Fruit fly (Drosophila melanogaster): ENCODE data around the gene PGRP-LF.
A peak's percentile ranks its signal among the peaks of the same experiment; 100 is the strongest.

Gene PGRP-LF

DNA sequence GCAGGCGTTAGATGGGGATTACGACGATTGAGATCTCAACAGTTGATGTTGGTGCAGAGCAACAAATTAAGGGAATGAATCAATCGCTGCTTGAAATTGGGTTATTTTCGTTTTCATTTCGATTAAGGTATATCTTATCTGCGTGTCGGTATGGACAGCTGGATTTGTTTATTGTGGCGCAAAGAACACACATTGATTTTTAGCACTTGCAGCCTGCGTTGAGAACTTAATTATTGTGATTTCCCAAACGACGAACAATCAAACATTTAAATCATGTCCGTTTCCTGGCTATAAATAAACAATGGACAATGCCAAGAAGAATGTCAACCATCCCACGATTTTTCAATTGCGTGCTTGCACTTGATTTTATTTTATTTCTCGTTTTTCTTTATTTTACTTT, 48.6 kb downstream of the PGRP-LF start:
- TF ChIP-seq HLH106 (tag; optimal IDR thresholded peaks at IDR 0.05) (no peak), woc (GFP tag; optimal IDR thresholded peaks at IDR 0.05) (peak; percentile 18), Rel (GFP tag; optimal IDR thresholded peaks at IDR 0.05) (no peak), Rel (tag; optimal IDR thresholded peaks at IDR 0.05) (peak; percentile 62), CrebA (GFP tag; optimal IDR thresholded peaks at IDR 0.05; ENCODE audit: borderline replicate concordance) (no peak), tai (GFP tag; optimal IDR thresholded peaks at IDR 0.05) (peak; percentile 12)

DNA sequence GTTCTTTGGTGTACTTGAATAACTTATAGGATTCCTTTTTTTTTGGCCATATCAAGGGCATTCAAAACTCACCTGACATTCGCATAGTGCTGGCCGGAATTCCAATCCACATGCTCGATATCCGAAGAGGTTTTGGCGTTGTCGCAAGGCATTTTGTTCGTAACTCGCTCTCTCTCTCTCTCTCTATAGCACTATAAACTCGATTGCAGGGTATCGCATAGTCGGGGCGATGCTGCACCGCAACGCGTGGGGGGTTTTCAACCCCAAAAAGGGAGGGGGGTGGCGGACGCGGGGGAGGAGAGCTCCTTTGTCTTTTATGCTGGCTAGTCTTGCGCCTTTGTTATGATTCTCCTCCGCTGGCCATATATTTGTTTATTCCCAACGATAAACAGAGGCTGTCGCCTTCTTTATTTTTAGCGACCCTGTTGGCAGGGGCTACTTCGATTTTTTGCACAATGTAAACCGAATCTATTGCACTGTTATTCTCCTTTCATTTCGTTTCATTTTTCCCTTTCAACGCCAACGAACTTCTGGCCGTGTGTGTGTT, 49.1 kb downstream of the PGRP-LF start:
- no peak for TF ChIP-seq Dif (GFP tag; optimal IDR thresholded peaks at IDR 0.05; ENCODE audit: partially characterized antibody)
- no peak for TF ChIP-seq Rel (GFP tag; optimal IDR thresholded peaks at IDR 0.05)
- peak; percentile 51 for TF ChIP-seq Rel (tag; optimal IDR thresholded peaks at IDR 0.05)
- peak in 1 of 2 experiments; percentile 36 for TF ChIP-seq foxo (GFP tag; optimal IDR thresholded peaks at IDR 0.05)

DNA sequence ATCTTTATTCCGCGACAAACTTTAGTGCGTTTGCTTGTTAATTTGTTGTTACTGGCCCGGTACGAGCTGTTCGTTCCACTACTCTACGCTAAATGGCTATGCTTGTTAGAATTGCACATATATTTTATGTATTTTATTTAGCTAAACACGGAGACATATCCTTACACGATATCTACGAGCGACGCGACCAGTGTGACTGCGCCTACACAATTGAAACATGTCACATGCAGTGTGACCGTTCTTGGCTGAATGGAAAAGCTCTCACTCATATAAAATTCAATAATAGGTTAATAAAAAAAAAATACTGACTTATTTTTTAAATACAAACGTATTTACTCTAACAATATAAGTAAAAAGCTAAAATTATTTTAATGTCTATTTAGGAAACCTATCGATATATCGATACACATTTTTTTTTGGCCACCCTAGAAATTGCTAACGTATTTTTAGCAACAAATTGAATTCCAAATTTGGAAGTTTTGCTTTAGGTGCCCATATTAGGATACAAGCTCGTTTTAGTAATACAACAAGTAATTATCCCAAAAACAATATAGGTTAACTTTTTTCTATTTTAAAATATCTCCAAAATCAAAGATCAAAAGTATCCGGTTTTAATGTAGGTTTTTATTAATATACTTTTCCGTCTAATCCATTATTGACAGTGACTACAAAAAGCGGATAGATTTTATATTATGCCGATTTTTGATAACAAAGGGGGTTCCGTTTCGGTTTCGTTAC, 49.8 kb downstream of the PGRP-LF start, which contains the start of gene CG4080:
CG4080 (minus strand) TSS at position 215 of the 738 bp plus-strand sequence.
- TF ChIP-seq CrebA (GFP tag; optimal IDR thresholded peaks at IDR 0.05; ENCODE audit: borderline replicate concordance) (no peak), lola (GFP tag; optimal IDR thresholded peaks at IDR 0.05) (no peak), Vsx2 (GFP tag; optimal IDR thresholded peaks at IDR 0.05; ENCODE audit: partially characterized antibody) (no peak), Hnf4 (GFP tag; optimal IDR thresholded peaks at IDR 0.05) (peak; percentile 76), Dfd (GFP tag; optimal IDR thresholded peaks at IDR 0.05) (no peak), ey (GFP tag; optimal IDR thresholded peaks at IDR 0.05) (no peak), Rel (GFP tag; optimal IDR thresholded peaks at IDR 0.05) (no peak), Rel (tag; optimal IDR thresholded peaks at IDR 0.05) (peak; percentile 23), Hr78 (GFP tag; optimal IDR thresholded peaks at IDR 0.05) (no peak), Jra (GFP tag; optimal IDR thresholded peaks at IDR 0.05) (no peak), CG32264 (GFP tag; optimal IDR thresholded peaks at IDR 0.05) (peak; percentile 23), br (GFP tag; optimal IDR thresholded peaks at IDR 0.05) (peak; percentile 15), Sp1 (GFP tag; optimal IDR thresholded peaks at IDR 0.05) (peak; percentile 50), brk (GFP tag; optimal IDR thresholded peaks at IDR 0.05) (peak; percentile 34), CG9705 (GFP tag; optimal IDR thresholded peaks at IDR 0.05) (no peak), pan (optimal IDR thresholded peaks at IDR 0.05) (no peak), rgr (GFP tag; optimal IDR thresholded peaks at IDR 0.05) (peak; percentile 40), psq (GFP tag; optimal IDR thresholded peaks at IDR 0.05) (peak; percentile 15), N (GFP tag; optimal IDR thresholded peaks at IDR 0.05) (no peak), sage (GFP tag; optimal IDR thresholded peaks at IDR 0.05) (no peak), Hr83 (GFP tag; optimal IDR thresholded peaks at IDR 0.05; ENCODE audit: poor library complexity, severe bottlenecking) (peak; percentile 25), Dif (GFP tag; optimal IDR thresholded peaks at IDR 0.05; ENCODE audit: partially characterized antibody) (no peak), h (GFP tag; optimal IDR thresholded peaks at IDR 0.05) (peak; percentile 36), OdsH (GFP tag; optimal IDR thresholded peaks at IDR 0.05) (peak; percentile 15), jim (GFP tag; optimal IDR thresholded peaks at IDR 0.05) (no peak), Abd-B (GFP tag; optimal IDR thresholded peaks at IDR 0.05) (no peak), tai (GFP tag; optimal IDR thresholded peaks at IDR 0.05) (peak; percentile 52), fru (GFP tag; optimal IDR thresholded peaks at IDR 0.05) (peak; percentile 33), usp (GFP tag; optimal IDR thresholded peaks at IDR 0.05) (no peak), dsf (GFP tag; optimal IDR thresholded peaks at IDR 0.05; ENCODE audit: borderline replicate concordance) (peak; percentile 2), sv (GFP tag; optimal IDR thresholded peaks at IDR 0.05) (peak; percentile 24), woc (GFP tag; optimal IDR thresholded peaks at IDR 0.05) (peak; percentile 1), Myc (optimal IDR thresholded peaks at IDR 0.05) (no peak)

DNA sequence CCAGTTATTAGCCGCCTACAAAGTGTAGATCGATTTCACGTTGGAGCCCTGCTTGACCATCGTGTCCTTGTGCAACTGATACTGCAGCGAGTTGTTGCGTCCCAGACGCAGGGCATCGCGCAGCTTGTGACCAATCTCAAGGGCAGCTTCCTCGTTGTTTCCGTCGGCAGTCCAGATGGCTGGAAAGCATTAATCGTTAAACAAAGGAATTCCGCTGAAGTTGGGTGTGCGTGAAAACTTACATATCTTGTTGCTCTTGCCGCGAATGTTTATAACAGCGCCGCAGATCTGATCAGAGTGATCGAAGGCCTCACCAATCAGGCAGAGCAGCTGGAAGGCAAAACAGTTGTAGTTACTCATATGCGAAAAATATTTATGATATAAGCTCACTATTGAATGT, 50.4 kb downstream of the PGRP-LF start:
- TF ChIP-seq dmrt93B (GFP tag; optimal IDR thresholded peaks at IDR 0.05) (no peak), dsf (GFP tag; optimal IDR thresholded peaks at IDR 0.05; ENCODE audit: borderline replicate concordance) (no peak), CG32264 (GFP tag; optimal IDR thresholded peaks at IDR 0.05) (no peak)
